Worm (Caenorhabditis elegans) whole organism, young adult: ENCODE data around the gene T02B11.9.

ENCODE experiments used
- aptf-2 ChIP-seq: fragments of 200-800 bp; sonication (Bioruptor generic); conservative IDR thresholded peaks from 2 replicates; pipeline ENCODE4 v1.3.6; 2022; ENCODE audit warnings: missing genetic modification reagents, missing genetic modification characterization, missing compliant biosample characterization
- aptf-3 ChIP-seq: fragments of 200-800 bp; sonication (Bioruptor generic); IDR thresholded peaks from 2 replicates; pipeline ENCODE4 v1.3.6; 2022; ENCODE audit warnings: missing genetic modification characterization, missing compliant biosample characterization
- bed-1 ChIP-seq: fragments of 200-800 bp; sonication (Bioruptor generic); IDR thresholded peaks from 2 replicates; pipeline ENCODE4 v1.3.6; 2022; ENCODE audit warnings: missing genetic modification reagents, missing genetic modification characterization, missing compliant biosample characterization
- egl-18 ChIP-seq: fragments of 200-800 bp; sonication (Bioruptor generic); IDR thresholded peaks from 2 replicates; pipeline ENCODE4 v1.3.6; 2022; ENCODE audit warnings: missing genetic modification reagents, missing genetic modification characterization, missing compliant biosample characterization
- egrh-3 ChIP-seq: fragments of 200-800 bp; sonication (Bioruptor generic); IDR thresholded peaks from 2 replicates; pipeline ENCODE4 v1.3.6; 2022; ENCODE audit warnings: missing genetic modification reagents, missing genetic modification characterization, missing compliant biosample characterization
- hrde-1 ChIP-seq: sonication (generic microtip); optimal IDR thresholded peaks from 2 replicates; lab custom pipeline; 2016; ENCODE audit warnings: missing genetic modification characterization, mild to moderate bottlenecking, missing compliant biosample characterization, moderate library complexity, missing genotype, missing genetic modification reagents, borderline replicate concordance
- nhr-120 ChIP-seq: fragments of 200-800 bp; sonication (Bioruptor generic); IDR thresholded peaks from 2 replicates; pipeline ENCODE4 v1.3.6; 2022; ENCODE audit warnings: missing genetic modification characterization, missing compliant biosample characterization
- pbrm-1 ChIP-seq: fragments of 200-800 bp; sonication (Bioruptor generic); IDR thresholded peaks from 2 replicates; pipeline ENCODE4 v1.3.6; 2022; ENCODE audit warnings: missing genetic modification reagents, missing genetic modification characterization, missing compliant biosample characterization
- pha-4 ChIP-seq: fragments of 150-350 bp; sonication (generic microtip); optimal IDR thresholded peaks from 2 replicates; lab custom pipeline; 2014; ENCODE audit warnings: missing biosample characterization, missing genetic modification reagents, missing genetic modification characterization
- unc-130 ChIP-seq: sonication (generic microtip); optimal IDR thresholded peaks from 2 replicates; lab custom pipeline; 2016; ENCODE audit warnings: missing genetic modification reagents, missing genetic modification characterization, missing compliant biosample characterization

DNA sequence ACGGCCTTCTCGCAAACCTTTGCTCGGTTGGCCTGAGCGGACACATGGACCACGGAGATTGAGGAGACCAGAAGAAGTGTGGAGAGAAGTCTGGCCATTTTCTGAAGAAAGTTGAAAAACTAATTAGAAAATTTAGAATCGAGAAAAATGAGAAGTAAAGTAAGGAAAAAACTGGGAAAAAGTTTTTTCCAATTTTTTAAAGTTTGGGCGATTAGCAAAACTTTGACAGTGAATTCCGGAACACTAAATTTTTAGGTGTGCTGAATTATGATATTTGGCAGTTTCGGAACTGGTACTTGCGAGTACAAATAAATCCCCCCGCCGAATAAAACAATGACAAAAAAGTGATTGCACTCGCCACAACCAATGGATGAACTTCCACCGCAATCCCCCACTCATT, 9.3 kb upstream of the T02B11.9 start, which contains the start of gene T02B11.3:
- no peak for TF ChIP-seq bed-1 (GFP tag; lab: Robert Waterston, UW)
- TF ChIP-seq aptf-2 = no peak
- TF ChIP-seq unc-130 (GFP tag; lab: Kevin White, UChicago) = no peak
- no peak for TF ChIP-seq pha-4 (tag; lab: Kevin White, UChicago)
- no peak for TF ChIP-seq egl-18 (GFP tag; lab: Robert Waterston, UW)
- no peak for TF ChIP-seq nhr-120 (GFP tag; lab: Robert Waterston, UW)
- TF ChIP-seq aptf-3 (GFP tag; lab: Robert Waterston, UW) = no peak
- no peak for TF ChIP-seq egrh-3 (GFP tag; lab: Robert Waterston, UW)
- no peak for TF ChIP-seq pbrm-1 (GFP tag; lab: Robert Waterston, UW)
- TF ChIP-seq hrde-1 (tag; lab: Kevin White, UChicago) = no peak
